Worm (Caenorhabditis elegans): ENCODE results near the gene F46G11.2.

F46G11.2 gene

ce11 chrX:5799229-5799628 is 11.3 kb downstream of the F46G11.2 start (continued):
- TF ChIP-seq dsc-1 (tag; optimal IDR thresholded peaks at IDR 0.05): peak; percentile 90
- no peak for TF ChIP-seq tlp-1 (tag; optimal IDR thresholded peaks at IDR 0.05)
- TF ChIP-seq efl-1 (optimal IDR thresholded peaks at IDR 0.05): no peak
- TF ChIP-seq efl-1 (GFP tag; optimal IDR thresholded peaks at IDR 0.05 in 1 of 2): no peak
- no peak for TF ChIP-seq lin-13 (GFP tag; optimal IDR thresholded peaks at IDR 0.05)
- TF ChIP-seq aly-2 (tag; optimal IDR thresholded peaks at IDR 0.05): no peak
- TF ChIP-seq swsn-7 (tag; optimal IDR thresholded peaks at IDR 0.05): no peak
- TF ChIP-seq sptf-1 (tag; optimal IDR thresholded peaks at IDR 0.05): no peak
- TF ChIP-seq mdl-1 (tag; optimal IDR thresholded peaks at IDR 0.05): no peak
- TF ChIP-seq nhr-76 (tag; optimal IDR thresholded peaks at IDR 0.05): no peak
- no peak for TF ChIP-seq nhr-84 (tag; optimal IDR thresholded peaks at IDR 0.05)
- TF ChIP-seq ces-1 (GFP tag; optimal IDR thresholded peaks at IDR 0.05): peak; percentile 61
- TF ChIP-seq rnt-1 (tag; optimal IDR thresholded peaks at IDR 0.05): no peak
- no peak for TF ChIP-seq ztf-11 (tag; optimal IDR thresholded peaks at IDR 0.05)
- TF ChIP-seq nhr-47 (tag; optimal IDR thresholded peaks at IDR 0.05): peak; percentile 31
- TF ChIP-seq unc-98 (GFP tag; IDR thresholded peaks at IDR 0.05): no peak
- no peak for TF ChIP-seq pqm-1 (tag; optimal IDR thresholded peaks at IDR 0.05)
- TF ChIP-seq nhr-11 (tag; optimal IDR thresholded peaks at IDR 0.05): no peak
- peak; percentile 26 for TF ChIP-seq ceh-8 (GFP tag; optimal IDR thresholded peaks at IDR 0.05)
- TF ChIP-seq elt-3 (tag; optimal IDR thresholded peaks at IDR 0.05): no peak
- no peak for TF ChIP-seq nhr-71 (tag; optimal IDR thresholded peaks at IDR 0.05)

ce11 chrX:5801156-5801592 is 13.2 kb downstream of the F46G11.2 start:
- peak; percentile 40 for TF ChIP-seq hpl-2 (GFP tag; optimal IDR thresholded peaks at IDR 0.05)
- TF ChIP-seq snpc-4 (tag; optimal IDR thresholded peaks at IDR 0.05): peak; percentile 3
- TF ChIP-seq rnt-1 (tag; optimal IDR thresholded peaks at IDR 0.05): peak; percentile 71
- TF ChIP-seq xbp-1 (tag; optimal IDR thresholded peaks at IDR 0.05): peak; percentile 89
- no peak for TF ChIP-seq lin-15B (tag; optimal IDR thresholded peaks at IDR 0.05)
- TF ChIP-seq irx-1 (tag; optimal IDR thresholded peaks at IDR 0.05): peak; percentile 88
- no peak for TF ChIP-seq F16B12.6 (tag; optimal IDR thresholded peaks at IDR 0.05)
- no peak for TF ChIP-seq efl-3 (GFP tag; optimal IDR thresholded peaks at IDR 0.05)
- no peak for TF ChIP-seq aha-1 (tag; optimal IDR thresholded peaks at IDR 0.05)
- TF ChIP-seq tlp-1 (tag; optimal IDR thresholded peaks at IDR 0.05): no peak
- no peak for TF ChIP-seq egl-27 (tag; optimal IDR thresholded peaks at IDR 0.05)
- peak; percentile 84 for TF ChIP-seq nhr-77 (tag; optimal IDR thresholded peaks at IDR 0.05)
- TF ChIP-seq fkh-10 (GFP tag; optimal IDR thresholded peaks at IDR 0.05): peak; percentile 19
- TF ChIP-seq C04F5.9 (tag; optimal IDR thresholded peaks at IDR 0.05): peak; percentile 45
- TF ChIP-seq lin-14 (GFP tag; optimal IDR thresholded peaks at IDR 0.05): peak; percentile 93
- TF ChIP-seq swsn-7 (tag; optimal IDR thresholded peaks at IDR 0.05): peak; percentile 93
- TF ChIP-seq sptf-1 (tag; optimal IDR thresholded peaks at IDR 0.05): no peak
- TF ChIP-seq fkh-4 (tag; optimal IDR thresholded peaks at IDR 0.05; ENCODE audit: borderline replicate concordance): peak; percentile 29
- peak; percentile 42 for TF ChIP-seq nhr-237 (tag; optimal IDR thresholded peaks at IDR 0.05)
- TF ChIP-seq zag-1 (tag; optimal IDR thresholded peaks at IDR 0.05): peak; percentile 44
- TF ChIP-seq nhr-47 (tag; optimal IDR thresholded peaks at IDR 0.05): peak; percentile 92
- TF ChIP-seq aly-2 (tag; optimal IDR thresholded peaks at IDR 0.05): peak; percentile 89
- no peak for TF ChIP-seq ces-1 (GFP tag; optimal IDR thresholded peaks at IDR 0.05)
- TF ChIP-seq pag-3 (tag; optimal IDR thresholded peaks at IDR 0.05; ENCODE audit: borderline replicate concordance, insufficient read depth): no peak
- TF ChIP-seq dpl-1 (GFP tag; optimal IDR thresholded peaks at IDR 0.05): peak in 2 of 3 experiments; percentile 32 to 54
- TF ChIP-seq nhr-19 (GFP tag; conservative IDR thresholded peaks at IDR 0.05): peak; percentile 91
- TF ChIP-seq nhr-84 (tag; optimal IDR thresholded peaks at IDR 0.05): no peak
- peak; percentile 44 for TF ChIP-seq hlh-4 (tag; optimal IDR thresholded peaks at IDR 0.05)
- peak; percentile 49 to 73 for TF ChIP-seq lin-35 (GFP tag; optimal IDR thresholded peaks at IDR 0.05)
- TF ChIP-seq tbx-2 (tag; optimal IDR thresholded peaks at IDR 0.05): peak; percentile 87
- TF ChIP-seq blmp-1 (tag; optimal IDR thresholded peaks at IDR 0.05): peak; percentile 61
- TF ChIP-seq lir-3 (tag; optimal IDR thresholded peaks at IDR 0.05; ENCODE audit: poor library complexity): peak; percentile 82
- TF ChIP-seq fkh-8 (tag; optimal IDR thresholded peaks at IDR 0.05): peak; percentile 70
- TF ChIP-seq nhr-71 (tag; optimal IDR thresholded peaks at IDR 0.05): peak; percentile 95
- TF ChIP-seq lsy-2 (tag; optimal IDR thresholded peaks at IDR 0.05): peak; percentile 68 to 86
- TF ChIP-seq nhr-11 (tag; optimal IDR thresholded peaks at IDR 0.05): no peak
- TF ChIP-seq hlh-17 (GFP tag; optimal IDR thresholded peaks at IDR 0.05; ENCODE audit: borderline replicate concordance): no peak
- TF ChIP-seq ztf-4 (tag; optimal IDR thresholded peaks at IDR 0.05): peak; percentile 82
- TF ChIP-seq isw-1 (GFP tag; IDR thresholded peaks at IDR 0.05): peak; percentile 60
- TF ChIP-seq nhr-76 (tag; optimal IDR thresholded peaks at IDR 0.05): peak; percentile 75
